Fruit fly (Drosophila melanogaster): Measurements from ENCODE around the gene CG9698.

DNA sequence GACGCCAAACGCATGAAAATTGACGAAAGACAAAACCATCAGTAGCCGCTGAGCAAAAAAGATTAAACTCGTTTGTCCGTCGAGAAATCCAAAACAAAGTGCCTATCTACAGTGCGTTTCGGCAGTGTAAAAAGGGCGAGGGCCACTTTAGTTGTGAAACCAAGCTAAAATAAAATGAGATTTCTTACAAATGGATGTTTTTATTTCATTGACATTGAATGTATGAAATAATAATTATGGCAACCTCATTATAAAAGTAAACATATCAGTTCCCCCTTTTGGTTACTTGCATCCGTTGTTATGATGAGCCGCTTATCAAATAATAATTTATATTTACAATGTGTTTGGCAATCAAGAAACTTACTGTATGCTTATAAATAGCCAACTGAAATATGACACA lies 49.9 kb downstream of the CG9698 start:
- TF ChIP-seq dysf (GFP tag; IDR thresholded peaks at IDR 0.05) (no peak), ind (GFP tag; optimal IDR thresholded peaks at IDR 0.05) (no peak), dmrt99B (tag; optimal IDR thresholded peaks at IDR 0.05) (no peak)

Data from whole organism, embryonic.